Fruit fly (Drosophila melanogaster): Measurements from ENCODE around the gene CG13312.

The CG13312 gene

DNA sequence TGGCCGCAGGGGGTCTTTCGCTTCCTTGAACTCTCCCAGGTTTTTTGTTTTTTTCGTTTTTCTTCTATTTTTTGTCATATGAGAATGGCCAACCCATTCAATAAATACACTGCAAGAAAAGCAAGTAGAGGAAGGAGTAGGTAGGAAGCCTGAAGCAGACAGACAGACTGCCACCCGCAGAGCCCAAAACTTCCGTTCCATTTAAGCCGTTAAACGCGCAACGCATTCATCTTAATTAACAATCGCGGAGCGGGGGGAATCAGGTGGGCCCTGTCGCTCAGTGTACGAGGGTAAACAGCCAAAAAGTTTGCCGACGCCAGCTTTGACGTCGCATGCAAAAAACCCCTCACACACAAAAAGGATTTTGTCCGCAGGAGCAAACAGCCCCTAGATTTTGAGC, 45.9 kb upstream of the CG13312 start (continued):
- no peak for TF ChIP-seq stwl (tag; optimal IDR thresholded peaks at IDR 0.05)
- TF ChIP-seq Ets97D (GFP tag; optimal IDR thresholded peaks at IDR 0.05): no peak
- TF ChIP-seq Sry-β (GFP tag; optimal IDR thresholded peaks at IDR 0.05): no peak
- TF ChIP-seq CG17385 (GFP tag; optimal IDR thresholded peaks at IDR 0.05): no peak
- no peak for TF ChIP-seq Trl (optimal IDR thresholded peaks at IDR 0.05)
- peak; percentile 12 for TF ChIP-seq Trl (GFP tag; optimal IDR thresholded peaks at IDR 0.05)
- no peak for TF ChIP-seq Nf-YB (GFP tag; optimal IDR thresholded peaks at IDR 0.05)
- TF ChIP-seq ken (GFP tag; IDR thresholded peaks at IDR 0.05): no peak; the same call in 2 of the 3 replicates
- peak; percentile 38 for TF ChIP-seq mam (GFP tag; optimal IDR thresholded peaks at IDR 0.05)
- peak; percentile 35 for TF ChIP-seq CG30403 (GFP tag; optimal IDR thresholded peaks at IDR 0.05)
- peak; percentile 35 for TF ChIP-seq sqz (GFP tag; optimal IDR thresholded peaks at IDR 0.05)
- no peak for TF ChIP-seq CG12155 (GFP tag; optimal IDR thresholded peaks at IDR 0.05)
- peak; percentile 18 for TF ChIP-seq unpg (GFP tag; optimal IDR thresholded peaks at IDR 0.05)
- TF ChIP-seq gcm2 (GFP tag; optimal IDR thresholded peaks at IDR 0.05): no peak
- TF ChIP-seq wdn (GFP tag; IDR thresholded peaks at IDR 0.05): no peak
- no peak for TF ChIP-seq CG17612 (GFP tag; IDR thresholded peaks at IDR 0.05)
- TF ChIP-seq row (GFP tag; IDR thresholded peaks at IDR 0.05): peak; percentile 61
- TF ChIP-seq ERR (GFP tag; optimal IDR thresholded peaks at IDR 0.05): no peak
- peak; percentile 35; the same call in 1 of the 2 replicates for TF ChIP-seq CG32772 (GFP tag; IDR thresholded peaks at IDR 0.05)
- no peak for TF ChIP-seq CG10431 (GFP tag; optimal IDR thresholded peaks at IDR 0.05)
- peak; percentile 42; the same call in 1 of the 2 replicates for TF ChIP-seq E2f1 (GFP tag; IDR thresholded peaks at IDR 0.05)
- TF ChIP-seq mld (GFP tag; IDR thresholded peaks at IDR 0.05; ENCODE audit: partially characterized antibody): no peak
- no peak for TF ChIP-seq CG3838 (GFP tag; optimal IDR thresholded peaks at IDR 0.05)
- TF ChIP-seq HmgZ (tag; optimal IDR thresholded peaks at IDR 0.05): no peak
- TF ChIP-seq ase (GFP tag; IDR thresholded peaks at IDR 0.05): peak; percentile 35; the same call in 1 of the 3 replicates
- no peak for TF ChIP-seq CG12659 (GFP tag; optimal IDR thresholded peaks at IDR 0.05)
- TF ChIP-seq CG11456 (GFP tag; IDR thresholded peaks at IDR 0.05): peak; percentile 75; the same call in 2 of the 3 replicates
- TF ChIP-seq wor (GFP tag; IDR thresholded peaks at IDR 0.05): no peak
- peak; percentile 24; the same call in 1 of the 2 replicates for TF ChIP-seq CG3847 (GFP tag; IDR thresholded peaks at IDR 0.05)
- peak; percentile 53 for TF ChIP-seq CG18599 (GFP tag; optimal IDR thresholded peaks at IDR 0.05)
- TF ChIP-seq p53 (GFP tag; optimal IDR thresholded peaks at IDR 0.05): no peak
- TF ChIP-seq chm (GFP tag; IDR thresholded peaks at IDR 0.05): no peak
- TF ChIP-seq hth (optimal IDR thresholded peaks at IDR 0.05): no peak
- no peak for TF ChIP-seq Hr39 (optimal IDR thresholded peaks at IDR 0.05)
- TF ChIP-seq CG8388 (GFP tag; optimal IDR thresholded peaks at IDR 0.05): no peak
- TF ChIP-seq CG10654 (GFP tag; optimal IDR thresholded peaks at IDR 0.05): no peak
- no peak for TF ChIP-seq CG31365 (tag; optimal IDR thresholded peaks at IDR 0.05)
- no peak for TF ChIP-seq HLHmδ (GFP tag; optimal IDR thresholded peaks at IDR 0.05)
- TF ChIP-seq slou (GFP tag; optimal IDR thresholded peaks at IDR 0.05): no peak
- TF ChIP-seq CG15073 (GFP tag; optimal IDR thresholded peaks at IDR 0.05): no peak
- TF ChIP-seq ssp (GFP tag; IDR thresholded peaks at IDR 0.05): no peak
- 0 out of 2 replicates have a peak, but pooled peaks have one; percentile 15 for TF ChIP-seq CG17328 (GFP tag; IDR thresholded peaks at IDR 0.05)
- peak; percentile 14 for TF ChIP-seq psq (GFP tag; optimal IDR thresholded peaks at IDR 0.05)
- no peak for TF ChIP-seq tin (GFP tag; optimal IDR thresholded peaks at IDR 0.05)
- peak; percentile 63 for TF ChIP-seq CG32532 (GFP tag; IDR thresholded peaks at IDR 0.05)
- no peak for TF ChIP-seq MESR4 (GFP tag; optimal IDR thresholded peaks at IDR 0.05)
- TF ChIP-seq sens (GFP tag): peak; percentile 80
- TF ChIP-seq lola (GFP tag; optimal IDR thresholded peaks at IDR 0.05): no peak
- TF ChIP-seq CG10209 (GFP tag; optimal IDR thresholded peaks at IDR 0.05): no peak
- no peak for TF ChIP-seq run (tag; optimal IDR thresholded peaks at IDR 0.05)
- TF ChIP-seq usp (GFP tag; optimal IDR thresholded peaks at IDR 0.05): no peak
- TF ChIP-seq da (GFP tag; optimal IDR thresholded peaks at IDR 0.05): no peak
- TF ChIP-seq Camta (GFP tag; optimal IDR thresholded peaks at IDR 0.05): no peak
